Worm (Caenorhabditis elegans) whole organism, young adult: ENCODE data around the gene B0545.4.

Source experiments
- F49E8.2 ChIP-seq: sonication (generic microtip); optimal IDR thresholded peaks from 3 replicates; lab custom pipeline; 2017; ENCODE audit warnings: missing genetic modification characterization, mild to moderate bottlenecking, missing compliant biosample characterization, antibody characterized with exemption, moderate library complexity; ENCODE audit not compliant: insufficient read depth
- Y53F4B.3 ChIP-seq: fragments of 200-800 bp; sonication (Bioruptor generic); IDR thresholded peaks from 2 replicates; pipeline ENCODE4 v1.3.6; 2022; ENCODE audit warnings: missing genetic modification reagents, missing genetic modification characterization, missing compliant biosample characterization
- atf-7 ChIP-seq: sonication (generic microtip); optimal IDR thresholded peaks from 2 replicates; lab custom pipeline; 2017; ENCODE audit warnings: mild to moderate bottlenecking, missing genetic modification characterization, missing compliant biosample characterization
- let-607 ChIP-seq, 2 experiments: fragments of 200-800 bp in 1 of 2; sonication (Bioruptor generic) in 1 of 2; sonication (generic microtip) in 1 of 2; optimal IDR thresholded peaks; 2 replicates each; lab custom pipeline; 2016 to 2018; ENCODE audit warnings: mild to moderate bottlenecking in 2 of 2, missing compliant biosample characterization in 2 of 2, missing genetic modification characterization in 2 of 2, moderate library complexity in 2 of 2, missing genotype in 1 of 2

DNA sequence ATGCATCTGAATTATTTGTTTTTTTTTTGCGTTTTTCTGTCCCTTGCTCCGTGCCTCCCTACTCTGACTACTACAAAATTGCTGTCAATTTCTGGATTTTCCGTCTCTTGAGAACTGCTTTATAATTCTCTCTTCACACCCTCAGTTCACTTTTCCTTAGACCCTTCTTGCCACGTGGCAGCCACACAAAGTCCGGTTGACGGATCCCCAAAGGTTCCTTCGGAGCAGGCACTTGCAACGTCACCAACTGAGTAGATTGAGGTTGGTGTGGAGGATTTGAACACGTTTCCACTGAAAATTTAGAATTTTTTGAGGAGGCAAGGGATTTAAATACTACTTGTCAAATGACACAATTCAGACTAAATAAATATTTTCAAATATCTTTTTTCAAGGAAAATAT lies 22.5 kb downstream of the B0545.4 start:
- no peak for TF ChIP-seq let-607 (tag; optimal IDR thresholded peaks at IDR 0.05; lab: Kevin White, UChicago)
- TF ChIP-seq atf-7 (tag; lab: Kevin White, UChicago) = no peak
- no peak for TF ChIP-seq Y53F4B.3
- no peak for TF ChIP-seq F49E8.2 (tag; lab: Kevin White, UChicago)
